Fruit fly (Drosophila melanogaster) Kc167 (cell line): ENCODE measurements around the gene CG12278.

Experiments
- Myc ChIP-seq: fragments of >200 bp; optimal IDR thresholded peaks from 2 replicates; lab custom pipeline; 2017; ENCODE audit warnings: missing external identifiers
- Sin3A ChIP-seq: fragments of >200 bp; optimal IDR thresholded peaks from 2 replicates; lab custom pipeline; 2018; ENCODE audit warnings: missing external identifiers
- h ChIP-seq: fragments of >200 bp; optimal IDR thresholded peaks from 3 replicates; lab custom pipeline; 2018; ENCODE audit warnings: missing external identifiers
- insv ChIP-seq: fragments of >200 bp; optimal IDR thresholded peaks from 3 replicates; lab custom pipeline; 2018; ENCODE audit warnings: missing external identifiers
- psq ChIP-seq: fragments of >200 bp; optimal IDR thresholded peaks from 2 replicates; lab custom pipeline; 2017; ENCODE audit warnings: missing external identifiers
- ttk ChIP-seq: sonication (Bioruptor generic); optimal IDR thresholded peaks from 2 replicates; lab custom pipeline; 2017; ENCODE audit warnings: missing external identifiers

The CG12278 gene

DNA sequence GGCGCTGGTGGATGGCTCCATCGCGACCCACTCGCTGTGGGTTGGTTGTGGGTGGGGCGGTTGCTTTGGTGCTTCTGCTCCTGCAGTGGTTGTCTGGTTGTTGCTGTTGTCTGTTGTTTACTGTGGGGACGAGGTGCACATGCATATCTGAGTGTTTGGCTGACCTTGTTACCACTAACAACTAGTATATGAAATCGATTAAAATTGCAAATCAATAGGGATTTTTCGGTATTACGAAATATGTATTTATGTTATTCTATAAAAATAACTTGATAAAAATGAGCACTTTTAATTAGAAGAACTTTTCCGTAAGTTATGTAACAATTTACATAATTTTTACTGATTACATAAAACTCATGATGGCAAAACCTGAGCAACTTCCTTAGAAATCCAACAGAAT, 1.5 kb upstream of the CG12278 start, which contains the start of gene Dhc93AB:
Gene Dhc93AB (minus strand): TSS at position 101 of the 400 bp plus-strand sequence.
- no peak for TF ChIP-seq Myc (lab: Kevin White, UChicago)
- TF ChIP-seq insv: no peak
- no peak for TF ChIP-seq Sin3A (lab: Kevin White, UChicago)
- TF ChIP-seq h (lab: Kevin White, UChicago): no peak
- no peak for TF ChIP-seq ttk (lab: Kevin White, UChicago)
- no peak for TF ChIP-seq psq (lab: Kevin White, UChicago)

DNA sequence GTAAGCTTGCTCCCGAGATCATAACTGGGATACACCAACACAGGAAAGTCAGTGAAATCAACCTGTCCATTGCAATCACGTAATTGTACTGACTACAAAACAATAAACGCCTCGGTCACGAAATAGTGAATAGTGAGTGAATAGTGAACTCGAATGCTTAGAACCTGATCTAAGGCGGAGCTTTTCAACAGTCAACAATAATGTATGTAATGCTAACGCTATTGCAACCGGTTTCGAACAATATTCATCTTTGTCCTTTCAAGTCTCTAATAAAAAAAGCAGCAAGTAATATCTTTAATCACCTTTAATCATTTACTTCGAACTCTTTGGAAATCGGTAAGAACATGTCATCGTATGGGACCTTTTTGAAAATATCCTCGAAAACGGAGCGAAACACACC, 1.9 kb downstream of the CG12278 start, which contains the start of gene CG31189:
Gene CG31189 (minus strand): TSS at position 101 of the 400 bp plus-strand sequence.
- TF ChIP-seq ttk (lab: Kevin White, UChicago) (no peak), Myc (lab: Kevin White, UChicago) (no peak), insv (no peak), psq (lab: Kevin White, UChicago) (no peak), h (lab: Kevin White, UChicago) (no peak), Sin3A (lab: Kevin White, UChicago) (no peak)

DNA sequence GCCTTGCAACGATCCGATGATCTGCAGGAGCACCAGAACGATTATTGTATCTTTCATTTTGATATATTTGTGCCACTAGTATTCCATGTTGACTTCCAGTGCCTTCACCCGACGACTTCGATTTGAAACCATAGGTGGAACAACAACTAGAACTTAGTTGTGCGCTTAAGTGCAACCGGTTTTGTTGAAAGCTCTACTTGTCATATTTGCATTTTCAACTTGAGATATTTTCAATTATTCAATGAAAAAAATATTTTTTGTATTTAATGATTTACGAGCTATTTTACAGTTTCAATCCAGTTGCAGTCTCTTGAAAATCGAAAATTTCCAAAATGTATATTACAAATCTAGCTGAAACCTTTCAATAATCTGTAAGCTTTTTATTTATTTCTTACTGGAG, 3.1 kb downstream of the CG12278 start, which contains the start of gene CG31207:
Gene CG31207 (minus strand): TSS at position 101 of the 400 bp plus-strand sequence.
- TF ChIP-seq ttk (lab: Kevin White, UChicago) (no peak), Myc (lab: Kevin White, UChicago) (no peak), Sin3A (lab: Kevin White, UChicago) (no peak), psq (lab: Kevin White, UChicago) (no peak), h (lab: Kevin White, UChicago) (no peak), insv (no peak)

DNA sequence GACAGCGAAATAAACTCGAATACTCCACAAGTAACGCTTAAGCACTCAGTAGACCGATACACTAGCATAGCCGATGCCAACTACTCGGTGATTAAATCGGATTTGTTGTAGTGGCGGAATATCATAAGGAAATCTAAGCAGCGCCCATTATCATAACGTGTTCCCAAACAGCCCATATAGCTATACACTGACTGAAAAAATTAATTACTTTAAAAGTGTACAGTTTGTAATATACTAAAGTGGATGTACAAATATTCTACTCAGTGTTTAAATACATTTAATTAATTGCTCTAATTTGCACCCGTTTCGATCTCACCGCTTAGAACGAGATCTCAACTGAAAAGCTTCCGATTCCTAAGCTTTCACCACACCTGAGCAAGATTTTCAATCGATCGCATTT, 4.9 kb downstream of the CG12278 start, which contains the start of gene CG7079:
Gene CG7079 (minus strand): TSS at position 101 of the 400 bp plus-strand sequence.
- TF ChIP-seq insv (no peak), h (lab: Kevin White, UChicago) (no peak), Myc (lab: Kevin White, UChicago) (no peak), psq (lab: Kevin White, UChicago) (no peak), Sin3A (lab: Kevin White, UChicago) (no peak), ttk (lab: Kevin White, UChicago) (no peak)

DNA sequence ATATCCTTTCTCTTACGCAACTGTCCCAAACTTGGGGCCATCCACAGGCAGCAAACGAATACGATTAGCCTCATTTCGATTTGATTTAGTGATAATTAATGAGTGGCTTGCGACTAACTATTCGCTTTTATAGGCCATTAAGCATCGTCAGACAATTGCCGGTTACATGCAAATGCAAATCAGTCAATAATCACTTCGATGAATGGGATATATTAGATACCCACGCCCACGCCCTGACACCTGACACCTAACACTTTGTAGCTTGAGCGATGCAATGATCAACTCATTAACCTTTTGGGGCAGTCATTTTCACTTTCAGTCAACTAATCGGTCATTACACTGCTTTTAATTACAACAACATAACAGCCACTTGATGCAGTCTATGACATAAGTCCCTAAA, 7.0 kb downstream of the CG12278 start, which contains the start of gene Jhbp15:
Gene Jhbp15 (minus strand): TSS at position 101 of the 400 bp plus-strand sequence.
- TF ChIP-seq ttk (lab: Kevin White, UChicago) (no peak), h (lab: Kevin White, UChicago) (no peak), Myc (lab: Kevin White, UChicago) (no peak), Sin3A (lab: Kevin White, UChicago) (no peak), psq (lab: Kevin White, UChicago) (no peak), insv (no peak)

DNA sequence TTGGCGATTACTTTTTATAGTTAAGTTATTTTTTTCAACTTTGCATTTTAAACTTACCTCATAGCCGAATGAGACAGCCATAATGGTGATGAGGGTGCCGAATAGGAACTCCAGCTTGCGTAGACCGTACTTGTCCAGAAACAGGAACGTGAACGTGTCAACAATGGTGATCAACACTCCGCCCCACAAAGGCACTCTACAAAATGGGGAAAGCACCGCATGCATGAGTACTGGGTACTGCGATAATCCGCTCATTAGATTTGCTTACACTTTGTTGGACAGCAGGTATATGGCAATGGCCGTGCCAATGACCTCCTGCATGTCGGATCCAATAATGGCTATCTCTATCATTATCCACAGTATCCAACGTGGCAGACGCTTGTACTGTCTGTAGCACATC, 13.7 kb downstream of the CG12278 start:
- TF ChIP-seq psq (lab: Kevin White, UChicago): no peak
- TF ChIP-seq Sin3A (lab: Kevin White, UChicago): no peak
- TF ChIP-seq h (lab: Kevin White, UChicago): no peak
- no peak for TF ChIP-seq ttk (lab: Kevin White, UChicago)
- TF ChIP-seq insv: no peak
- TF ChIP-seq Myc (lab: Kevin White, UChicago): no peak

DNA sequence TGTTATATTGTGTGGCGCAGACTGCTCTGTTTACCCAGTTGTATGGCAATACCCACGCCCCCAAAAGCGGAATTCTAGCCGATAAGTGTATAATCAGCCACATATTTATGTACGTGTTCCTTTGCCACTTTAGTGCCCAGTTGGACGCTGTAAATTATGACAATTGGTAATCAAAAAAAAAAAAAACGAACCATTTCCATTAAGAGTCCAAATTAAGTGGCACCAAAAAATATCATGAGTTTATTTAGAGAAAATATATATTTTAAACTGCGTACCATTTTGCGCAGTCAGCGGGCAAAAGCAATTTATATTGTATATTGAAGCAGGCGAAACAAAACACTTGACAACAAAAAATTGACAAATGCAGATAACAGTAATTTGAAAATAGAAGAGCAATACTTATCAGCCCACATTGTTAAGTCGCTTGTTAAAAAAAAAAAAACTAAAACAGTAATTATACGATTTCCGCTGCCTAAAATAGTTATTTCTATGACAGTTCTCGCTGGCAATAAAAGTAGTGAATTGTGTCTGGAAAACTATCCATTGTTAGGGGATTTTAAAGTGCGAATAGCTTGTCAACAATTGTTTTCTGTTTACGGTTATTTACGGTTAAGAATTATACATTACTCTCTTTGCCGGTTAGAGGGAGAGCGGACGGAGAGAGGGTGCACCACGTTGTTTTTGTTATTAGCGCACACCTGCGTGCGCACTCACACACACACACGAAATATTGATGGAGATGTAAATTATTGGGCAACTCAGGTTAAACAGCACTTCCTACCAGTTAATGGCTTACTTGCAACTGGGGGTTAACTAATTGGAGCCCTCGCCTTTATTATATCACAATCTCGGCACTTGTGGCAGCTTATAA, 15.9 kb downstream of the CG12278 start:
- TF ChIP-seq insv (no peak), ttk (lab: Kevin White, UChicago) (no peak), Sin3A (lab: Kevin White, UChicago) (no peak), h (lab: Kevin White, UChicago) (no peak), Myc (lab: Kevin White, UChicago) (no peak), psq (lab: Kevin White, UChicago) (no peak)

DNA sequence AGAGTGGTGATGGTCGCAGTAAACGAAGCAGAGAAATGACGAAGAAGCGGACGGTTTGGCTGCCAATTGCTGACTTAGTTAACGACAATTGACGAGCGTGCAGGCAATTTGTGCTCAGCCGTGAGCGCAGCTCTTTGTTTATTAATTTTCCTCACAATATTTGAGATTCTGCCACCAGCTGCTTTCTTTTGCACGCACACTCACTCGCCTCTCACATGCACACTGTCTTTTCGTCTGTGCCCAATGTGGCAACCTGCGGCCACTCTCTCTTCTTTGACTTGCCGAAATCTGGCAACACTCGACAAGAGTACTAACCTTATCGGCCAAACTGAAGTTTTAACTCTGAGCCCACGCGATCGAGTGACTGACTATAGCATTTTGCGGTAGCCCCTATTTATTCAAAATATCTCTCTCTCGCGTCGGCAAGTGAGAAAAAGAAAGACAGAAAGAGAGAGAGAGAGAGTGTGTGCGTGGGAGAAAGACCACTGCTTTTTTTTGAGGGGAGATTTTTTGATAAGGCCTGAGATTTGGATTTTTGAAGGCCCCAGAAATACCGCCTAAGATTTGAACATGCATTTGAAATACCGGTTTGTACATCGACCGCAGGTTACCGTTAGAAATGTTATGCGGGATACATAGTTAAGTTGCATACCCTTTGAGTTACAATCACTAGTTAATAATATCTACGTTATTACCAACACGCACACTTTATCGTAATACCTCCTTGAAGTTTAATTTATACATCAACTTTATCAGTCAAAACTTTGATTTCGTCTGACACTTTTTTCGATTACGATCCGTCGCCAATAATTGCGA, 16.8 kb downstream of the CG12278 start, which contains the start of gene Mvl:
Gene Mvl (minus strand): TSS at position 371 of the 816 bp plus-strand sequence.
- TF ChIP-seq ttk (lab: Kevin White, UChicago) (no peak), insv (no peak), psq (lab: Kevin White, UChicago) (no peak), Myc (lab: Kevin White, UChicago) (no peak), Sin3A (lab: Kevin White, UChicago) (no peak), h (lab: Kevin White, UChicago) (no peak)

DNA sequence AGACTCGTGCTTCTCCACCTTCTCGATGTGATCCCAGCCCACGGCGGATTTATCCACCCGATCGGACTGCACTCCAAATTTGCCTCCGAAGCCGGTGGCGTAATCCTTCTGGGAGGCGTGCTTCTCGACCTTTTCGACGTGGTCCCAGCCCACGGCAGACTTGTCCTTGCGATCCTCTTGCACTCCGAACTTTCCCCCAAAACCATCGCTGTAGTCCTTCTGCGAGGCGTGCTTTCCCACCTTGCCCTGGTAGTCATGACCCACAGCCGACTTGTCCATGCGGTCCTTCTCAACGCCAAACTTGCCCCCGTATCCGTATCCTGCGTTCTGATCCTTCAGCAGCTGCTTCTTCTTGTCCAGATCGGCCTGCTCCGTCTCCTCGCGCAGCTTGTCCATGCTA, 19.6 kb downstream of the CG12278 start:
- TF ChIP-seq ttk (lab: Kevin White, UChicago) (peak; percentile 59), Sin3A (lab: Kevin White, UChicago) (no peak), psq (lab: Kevin White, UChicago) (no peak), insv (no peak)

DNA sequence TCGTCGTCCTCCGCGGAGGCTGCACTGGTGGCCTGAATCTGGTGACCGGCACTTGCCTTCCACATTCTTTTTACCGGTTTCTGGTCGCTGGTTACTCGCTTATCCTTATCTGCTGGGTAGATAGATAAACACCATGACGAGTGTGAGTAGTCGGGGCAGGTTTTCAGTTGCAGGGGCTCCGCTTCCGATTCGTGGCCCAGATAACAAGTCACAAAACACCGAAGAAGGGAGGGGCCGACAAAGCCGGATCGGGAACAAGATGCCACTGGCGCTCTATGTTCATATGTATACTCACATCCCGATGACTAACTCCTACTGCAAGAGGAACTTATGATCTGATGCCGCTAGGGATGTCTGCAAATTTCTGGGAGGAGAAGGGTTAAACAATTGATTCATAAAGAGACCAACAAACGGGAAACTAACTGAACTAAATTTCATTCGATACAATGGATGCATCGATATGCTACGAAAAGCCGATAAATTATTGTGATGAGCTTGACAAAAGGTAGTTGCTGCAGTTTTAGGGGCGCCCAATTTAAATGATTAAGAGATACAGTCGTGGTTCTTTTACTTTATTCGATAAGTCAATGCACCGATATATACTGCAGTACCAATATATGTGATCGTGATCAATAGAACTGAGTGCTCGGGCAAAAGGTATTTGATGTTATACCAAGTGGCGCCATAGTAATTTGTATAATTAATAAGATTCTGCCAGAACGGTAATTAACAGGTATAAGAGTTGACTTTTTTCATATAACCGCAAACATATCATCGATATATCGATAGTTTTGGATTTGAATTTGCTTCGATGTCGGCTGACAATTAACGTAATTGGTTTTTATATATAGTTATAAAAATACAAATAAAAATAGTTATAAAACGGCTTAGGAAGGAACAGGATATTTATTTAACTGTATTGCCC, 20.4 kb downstream of the CG12278 start, which contains the start of gene Cortactin:
Gene Cortactin (minus strand): TSS at position 472 of the 925 bp plus-strand sequence.
- TF ChIP-seq Sin3A (lab: Kevin White, UChicago): no peak
- TF ChIP-seq psq (lab: Kevin White, UChicago): peak; percentile 96
